Worm (Caenorhabditis elegans) whole organism, L4/young adult: ENCODE data around the gene F35E12.10.

ENCODE experiments used
- W03F9.2 ChIP-seq: fragments of 150-350 bp; optimal IDR thresholded peaks from 2 replicates; lab custom pipeline; 2014; ENCODE audit warnings: missing biosample characterization, missing genetic modification characterization
- dao-5 ChIP-seq: sonication (generic microtip); optimal IDR thresholded peaks from 2 replicates; lab custom pipeline; 2016; ENCODE audit warnings: missing genotype, missing genetic modification characterization, moderate library complexity, missing compliant biosample characterization
- him-1 ChIP-seq: sonication (generic microtip); optimal IDR thresholded peaks from 2 replicates; lab custom pipeline; 2016; ENCODE audit warnings: missing genotype, missing genetic modification reagents, missing genetic modification characterization, missing compliant biosample characterization

ce11 chrV:13785767-13786166 is 37.2 kb upstream of the F35E12.10 start:
- TF ChIP-seq W03F9.2 (tag; lab: Kevin White, UChicago): no peak
- TF ChIP-seq him-1: no peak
- no peak for TF ChIP-seq dao-5 (tag; lab: Kevin White, UChicago)
